Worm (Caenorhabditis elegans): Measurements from ENCODE around the gene fil-2.
A peak's percentile ranks its signal among the peaks of the same experiment; 100 is the strongest.

DNA sequence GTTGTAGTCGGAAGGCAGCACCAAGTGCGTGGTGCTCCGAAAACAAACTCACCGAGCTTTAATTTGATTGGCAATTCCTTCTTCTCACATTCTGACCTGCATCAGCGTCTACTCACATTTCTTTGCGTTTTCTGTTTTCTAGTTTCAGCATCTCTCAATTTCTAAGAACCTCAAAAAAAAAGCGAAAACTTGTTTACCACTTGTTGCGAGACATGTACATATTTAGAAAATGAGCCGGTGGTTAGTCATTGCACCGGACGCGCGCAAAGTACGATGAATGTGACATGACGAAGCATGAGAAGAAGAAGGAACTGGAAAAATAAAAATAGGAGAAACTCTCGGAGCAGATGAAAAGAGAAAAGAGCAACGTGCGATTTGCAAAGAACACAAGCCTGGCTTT lies 34.2 kb upstream of the fil-2 start:
- no peak for TF ChIP-seq lsy-2 (tag; optimal IDR thresholded peaks at IDR 0.05)
- TF ChIP-seq ztf-11 (tag; optimal IDR thresholded peaks at IDR 0.05) = no peak
- no peak for TF ChIP-seq nhr-237 (tag; optimal IDR thresholded peaks at IDR 0.05)
- TF ChIP-seq drap-1 (GFP tag; optimal IDR thresholded peaks at IDR 0.05) = no peak
- no peak for TF ChIP-seq M03D4.4 (tag; optimal IDR thresholded peaks at IDR 0.05)
- peak; percentile 26 for TF ChIP-seq ces-1 (GFP tag; optimal IDR thresholded peaks at IDR 0.05)
- TF ChIP-seq nhr-76 (tag; optimal IDR thresholded peaks at IDR 0.05) = no peak
- no peak for TF ChIP-seq cnd-1 (tag; optimal IDR thresholded peaks at IDR 0.05)
- no peak for TF ChIP-seq elt-3 (tag; optimal IDR thresholded peaks at IDR 0.05)
